Worm (Caenorhabditis elegans): ENCODE results near the gene T08G5.15.

Gene T08G5.15

ce11 chrV:14014395-14014794 lies 8.6 kb downstream of the T08G5.15 start, which contains the start of gene end-3:
end-3 (plus strand) TSS chrV:14014695.
- no peak for TF ChIP-seq sox-2 (GFP tag; IDR thresholded peaks at IDR 0.05)
- TF ChIP-seq syd-9 (tag; optimal IDR thresholded peaks at IDR 0.05) = no peak
- TF ChIP-seq ceh-2 (tag; optimal IDR thresholded peaks at IDR 0.05) = no peak
- TF ChIP-seq ceh-14 (tag; optimal IDR thresholded peaks at IDR 0.05) = no peak

- TF ChIP-seq hlh-15 (tag; optimal IDR thresholded peaks at IDR 0.05) = no peak
- TF ChIP-seq pat-9 (tag; optimal IDR thresholded peaks at IDR 0.05) = no peak
- no peak for TF ChIP-seq ceh-45 (GFP tag; IDR thresholded peaks at IDR 0.05)
- no peak for TF ChIP-seq unc-3 (GFP tag; conservative IDR thresholded peaks at IDR 0.05)
- TF ChIP-seq unc-3 (tag; optimal IDR thresholded peaks at IDR 0.05) = no peak
- TF ChIP-seq ceh-9 (tag; optimal IDR thresholded peaks at IDR 0.05) = no peak
- no peak for TF ChIP-seq zip-5 (tag; optimal IDR thresholded peaks at IDR 0.05)
- no peak for TF ChIP-seq ceh-19 (GFP tag; optimal IDR thresholded peaks at IDR 0.05)
- no peak for TF ChIP-seq sdc-2 (tag; optimal IDR thresholded peaks at IDR 0.05)
- TF ChIP-seq ceh-31 (tag; optimal IDR thresholded peaks at IDR 0.05) = no peak
- TF ChIP-seq tbx-2 (tag; optimal IDR thresholded peaks at IDR 0.05) = no peak
- TF ChIP-seq ref-2 (tag; optimal IDR thresholded peaks at IDR 0.05) = no peak
Measured at ce11 chrV:14013638-14014037, 9.3 kb downstream of the T08G5.15 start.

- TF ChIP-seq nfya-1 (tag; optimal IDR thresholded peaks at IDR 0.05) = peak; percentile 32
- no peak for TF ChIP-seq ceh-6 (GFP tag; optimal IDR thresholded peaks at IDR 0.05)
- TF ChIP-seq tbx-2 (tag; optimal IDR thresholded peaks at IDR 0.05) = peak; percentile 52
- peak; percentile 85 for TF ChIP-seq hlh-30 (tag; optimal IDR thresholded peaks at IDR 0.05; ENCODE audit: insufficient read depth)
- peak; percentile 36 for TF ChIP-seq unc-42 (tag; optimal IDR thresholded peaks at IDR 0.05)
- TF ChIP-seq ceh-30 (tag; optimal IDR thresholded peaks at IDR 0.05) = peak; percentile 26
- TF ChIP-seq ceh-31 (tag; optimal IDR thresholded peaks at IDR 0.05) = peak; percentile 60
- TF ChIP-seq hlh-6 (tag; optimal IDR thresholded peaks at IDR 0.05) = no peak
- TF ChIP-seq unc-55 (GFP tag; optimal IDR thresholded peaks at IDR 0.05) = peak; percentile 50
- TF ChIP-seq ceh-48 (tag; optimal IDR thresholded peaks at IDR 0.05) = peak; percentile 10
Measured at ce11 chrV:14012002-14012554, 10.9 kb downstream of the T08G5.15 start, which contains the start of the genes ddx-17 and aip-1. ddx-17 (minus strand) TSS chrV:14012052. aip-1 (plus strand) TSS chrV:14012333.

- TF ChIP-seq ceh-18 (tag; optimal IDR thresholded peaks at IDR 0.05) (no peak), hlh-8 (tag; optimal IDR thresholded peaks at IDR 0.05) (no peak), ceh-24 (tag; optimal IDR thresholded peaks at IDR 0.05) (no peak), ceh-34 (tag; optimal IDR thresholded peaks at IDR 0.05) (no peak), odd-2 (tag; optimal IDR thresholded peaks at IDR 0.05) (no peak), hlh-6 (tag; optimal IDR thresholded peaks at IDR 0.05) (no peak)
Measured at ce11 chrV:14011427-14011826, 11.5 kb downstream of the T08G5.15 start.

DNA sequence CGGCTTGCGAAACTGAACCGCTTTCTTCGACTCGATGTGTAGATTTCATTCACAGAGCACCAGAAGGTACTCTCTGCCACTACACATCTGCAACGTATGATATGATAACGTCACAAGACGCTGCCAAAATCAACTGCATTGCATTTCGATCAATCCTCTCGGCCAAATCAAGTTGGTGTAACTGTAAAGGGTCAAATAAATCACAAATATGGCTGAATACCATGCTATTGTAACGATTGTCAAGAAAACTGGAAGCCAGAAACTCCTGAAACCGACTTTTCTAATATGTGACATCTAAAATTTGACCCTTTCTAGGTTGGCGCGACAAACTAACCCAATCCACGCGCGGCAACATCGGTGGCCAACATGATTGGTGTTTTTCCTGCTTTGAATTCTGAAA lies 13.0 kb downstream of the T08G5.15 start:
- no peak for TF ChIP-seq ceh-45 (GFP tag; IDR thresholded peaks at IDR 0.05)
- no peak for TF ChIP-seq gmeb-2 (tag; optimal IDR thresholded peaks at IDR 0.05)
- no peak for TF ChIP-seq mec-3 (tag; optimal IDR thresholded peaks at IDR 0.05; ENCODE audit: borderline replicate concordance)
- TF ChIP-seq tbx-7 (tag; optimal IDR thresholded peaks at IDR 0.05) = no peak
- TF ChIP-seq odd-2 (tag; optimal IDR thresholded peaks at IDR 0.05) = no peak
- no peak for TF ChIP-seq F13H6.1 (tag; optimal IDR thresholded peaks at IDR 0.05)
- no peak for TF ChIP-seq ceh-30 (tag; optimal IDR thresholded peaks at IDR 0.05)
